Fruit fly (Drosophila melanogaster) whole organism, embryonic: ENCODE results near the gene arx.

ENCODE experiments used
- Aef1 ChIP-seq: fragments of 200-800 bp; sonication (Bioruptor generic); IDR thresholded peaks from 3 replicates; pipeline ENCODE4 v1.3.6; 2022; ENCODE audit warnings: missing biosample characterization, missing genetic modification characterization
- BEAF-32 ChIP-seq: fragments of 200-800 bp; sonication (Bioruptor generic); optimal IDR thresholded peaks from 3 replicates; lab custom pipeline; 2017; ENCODE audit warnings: missing biosample characterization, missing genetic modification characterization, mild to moderate bottlenecking, moderate library complexity, missing genetic modification reagents
- Blimp-1 ChIP-seq: fragments of 200-800 bp; sonication (Bioruptor generic); optimal IDR thresholded peaks from 3 replicates; lab custom pipeline; 2018; ENCODE audit warnings: missing biosample characterization, missing genetic modification characterization, mild to moderate bottlenecking, moderate library complexity, missing genetic modification reagents
- Bteb2 ChIP-seq: fragments of 200-800 bp; sonication (Bioruptor generic); optimal IDR thresholded peaks from 2 replicates; lab custom pipeline; 2016; ENCODE audit warnings: missing biosample characterization, missing genetic modification characterization
- CG10543 ChIP-seq: fragments of 200-800 bp; sonication (Bioruptor generic); optimal IDR thresholded peaks from 3 replicates; lab custom pipeline; 2017; ENCODE audit warnings: missing biosample characterization, mild to moderate bottlenecking, missing genetic modification characterization, moderate library complexity
- CG10959 ChIP-seq: fragments of 200-800 bp; sonication (Bioruptor generic); IDR thresholded peaks from 2 replicates; pipeline ENCODE4 v1.3.6; 2022; ENCODE audit warnings: missing biosample characterization, missing genetic modification characterization
- CG13287 ChIP-seq: fragments of 200-800 bp; sonication (Bioruptor generic); IDR thresholded peaks from 2 replicates; pipeline ENCODE4 v1.3.6; 2022; ENCODE audit warnings: missing biosample characterization, missing genetic modification characterization; ENCODE audit not compliant: partially characterized antibody
- CG14441 ChIP-seq: fragments of 200-800 bp; sonication (Bioruptor generic); IDR thresholded peaks from 2 replicates; pipeline ENCODE4 v1.3.6; 2022; ENCODE audit warnings: missing biosample characterization, missing genetic modification characterization
- CG17328 ChIP-seq: fragments of 200-800 bp; sonication (Bioruptor generic); IDR thresholded peaks from 2 replicates; pipeline ENCODE4 v1.3.6; 2022; ENCODE audit warnings: missing biosample characterization, missing genetic modification characterization
- CG17912 ChIP-seq: fragments of 200-800 bp; sonication (Bioruptor generic); optimal IDR thresholded peaks from 2 replicates; lab custom pipeline; 2018; ENCODE audit warnings: missing biosample characterization, mild to moderate bottlenecking, missing genetic modification characterization
- CG2129 ChIP-seq: fragments of 200-800 bp; sonication (Bioruptor generic); IDR thresholded peaks from 2 replicates; pipeline ENCODE4 v1.3.6; 2022; ENCODE audit warnings: missing biosample characterization, missing genetic modification characterization; ENCODE audit not compliant: partially characterized antibody
- CG2202 ChIP-seq: fragments of 200-800 bp; sonication (Bioruptor generic); optimal IDR thresholded peaks from 2 replicates; lab custom pipeline; 2018; ENCODE audit warnings: missing biosample characterization, mild to moderate bottlenecking, missing genetic modification characterization
- CG30431 ChIP-seq: fragments of 200-800 bp; sonication (Bioruptor generic); optimal IDR thresholded peaks from 2 replicates; lab custom pipeline; 2017; ENCODE audit warnings: missing biosample characterization, missing genetic modification characterization
- CG3726 ChIP-seq: fragments of 200-800 bp; sonication (Bioruptor generic); IDR thresholded peaks from 3 replicates; pipeline ENCODE4, ENCODE4 v1.3.6; 2022; ENCODE audit warnings: missing biosample characterization, missing genetic modification characterization
- CG3847 ChIP-seq: fragments of 200-800 bp; sonication (Bioruptor generic); IDR thresholded peaks from 2 replicates; pipeline ENCODE4 v1.3.6; 2022; ENCODE audit warnings: missing biosample characterization, missing genetic modification characterization
- CG43689 ChIP-seq: fragments of 200-800 bp; sonication (Bioruptor generic); IDR thresholded peaks from 2 replicates; pipeline ENCODE4 v1.3.6; 2022; ENCODE audit warnings: missing biosample characterization, missing genetic modification characterization
- CG4707 ChIP-seq: fragments of 200-800 bp; sonication (Bioruptor generic); optimal IDR thresholded peaks from 2 replicates; lab custom pipeline; 2018; ENCODE audit warnings: missing biosample characterization, mild to moderate bottlenecking, missing genetic modification characterization, moderate library complexity
- CG6254 ChIP-seq: fragments of 200-800 bp; sonication (Bioruptor generic); optimal IDR thresholded peaks from 3 replicates; lab custom pipeline; 2017; ENCODE audit warnings: mild to moderate bottlenecking, missing biosample characterization, missing genetic modification reagents, missing genetic modification characterization
- CG7357 ChIP-seq: fragments of 200-800 bp; sonication (Bioruptor generic); IDR thresholded peaks from 3 replicates; pipeline ENCODE4 v1.3.6; 2022; ENCODE audit warnings: missing biosample characterization, missing genetic modification characterization
- CG7745 ChIP-seq: fragments of 200-800 bp; sonication (Bioruptor generic); optimal IDR thresholded peaks from 2 replicates; lab custom pipeline; 2018; ENCODE audit warnings: missing biosample characterization, mild to moderate bottlenecking, missing genetic modification characterization, moderate library complexity
- CG7928 ChIP-seq: fragments of 200-800 bp; sonication (Bioruptor generic); optimal IDR thresholded peaks from 2 replicates; lab custom pipeline; 2017; ENCODE audit warnings: missing biosample characterization, mild to moderate bottlenecking, missing genetic modification characterization
- CG8765 ChIP-seq: fragments of 200-800 bp; sonication (Bioruptor generic); IDR thresholded peaks from 2 replicates; pipeline ENCODE4 v1.3.6; 2022; ENCODE audit warnings: missing biosample characterization, missing genetic modification characterization
- CG9876 ChIP-seq: fragments of 200-800 bp; sonication (Bioruptor generic); optimal IDR thresholded peaks from 2 replicates; lab custom pipeline; 2016; ENCODE audit warnings: missing biosample characterization, missing genetic modification characterization
- CTCF ChIP-seq: fragments of 200-800 bp; sonication (Bioruptor generic); optimal IDR thresholded peaks from 2 replicates; lab custom pipeline; 2017; ENCODE audit warnings: missing biosample characterization, mild to moderate bottlenecking, missing genetic modification characterization, moderate library complexity
- D19A ChIP-seq: fragments of 200-800 bp; optimal IDR thresholded peaks from 3 replicates; lab custom pipeline; 2019; ENCODE audit warnings: missing biosample characterization, mild to moderate bottlenecking, missing genetic modification characterization, moderate library complexity
- Dfd ChIP-seq, 2 experiments: fragments of >200 bp; optimal IDR thresholded peaks; 2 replicates each; lab custom pipeline; 2017; ENCODE audit warnings: missing biosample characterization in 2 of 2, missing genetic modification characterization in 2 of 2
- ERR ChIP-seq: fragments of 200-800 bp; sonication (Bioruptor generic); optimal IDR thresholded peaks from 2 replicates; lab custom pipeline; 2016; ENCODE audit warnings: missing biosample characterization, missing genetic modification characterization
- GATAe ChIP-seq: fragments of 200-800 bp; sonication (Bioruptor generic); conservative IDR thresholded peaks from 2 replicates; pipeline ENCODE4 v1.3.6; 2022; ENCODE audit warnings: missing biosample characterization, missing genetic modification characterization
- HmgZ ChIP-seq: fragments of 200-800 bp; sonication (Bioruptor generic); optimal IDR thresholded peaks from 2 replicates; lab custom pipeline; 2018; ENCODE audit warnings: missing biosample characterization, mild to moderate bottlenecking, missing genetic modification characterization
- Hr3 ChIP-seq: fragments of 200-800 bp; sonication (Bioruptor generic); optimal IDR thresholded peaks from 3 replicates; lab custom pipeline; 2016; ENCODE audit warnings: missing biosample characterization, missing genetic modification characterization
- NC2β ChIP-seq: fragments of 200-800 bp; sonication (Bioruptor generic); optimal IDR thresholded peaks from 2 replicates; lab custom pipeline; 2016; ENCODE audit warnings: missing biosample characterization, missing genetic modification characterization
- Poxn ChIP-seq: fragments of 200-800 bp; sonication (Bioruptor generic); IDR thresholded peaks from 2 replicates; pipeline ENCODE4 v1.3.6; 2022; ENCODE audit warnings: missing biosample characterization, missing genetic modification characterization
- Ssrp ChIP-seq: fragments of 200-800 bp; sonication (Bioruptor generic); optimal IDR thresholded peaks from 2 replicates; lab custom pipeline; 2018; ENCODE audit warnings: missing biosample characterization, mild to moderate bottlenecking, missing genetic modification characterization, moderate library complexity
- Taf1 ChIP-seq: fragments of 200-800 bp; sonication (Bioruptor generic); IDR thresholded peaks from 2 replicates; pipeline ENCODE4 v1.3.6; 2022; ENCODE audit warnings: missing biosample characterization, missing genetic modification characterization
- ash1 ChIP-seq: fragments of 200-800 bp; sonication (Bioruptor generic); optimal IDR thresholded peaks from 2 replicates; lab custom pipeline; 2018; ENCODE audit warnings: missing biosample characterization, mild to moderate bottlenecking, missing genetic modification characterization
- chinmo ChIP-seq: fragments of 200-800 bp; sonication (Bioruptor generic); IDR thresholded peaks from 4 replicates; pipeline ENCODE4 v1.3.6; 2022; ENCODE audit warnings: missing biosample characterization, missing genetic modification characterization; ENCODE audit not compliant: partially characterized antibody
- dan ChIP-seq: fragments of 200-800 bp; sonication (Bioruptor generic); IDR thresholded peaks from 2 replicates; pipeline ENCODE4 v1.3.6; 2022; ENCODE audit warnings: missing biosample characterization, missing genetic modification characterization
- dysf ChIP-seq: fragments of 200-800 bp; sonication (Bioruptor generic); IDR thresholded peaks from 3 replicates; pipeline ENCODE4 v1.3.6; 2022; ENCODE audit warnings: missing biosample characterization, missing genetic modification characterization
- gem ChIP-seq: fragments of 200-800 bp; sonication (Bioruptor generic); optimal IDR thresholded peaks from 2 replicates; lab custom pipeline; 2019; ENCODE audit warnings: missing biosample characterization, mild to moderate bottlenecking, missing genetic modification characterization, moderate library complexity
- gsb ChIP-seq: fragments of 200-800 bp; sonication (Bioruptor generic); IDR thresholded peaks from 2 replicates; pipeline ENCODE4 v1.3.6; 2022; ENCODE audit warnings: missing biosample characterization, missing genetic modification characterization
- insv ChIP-seq, 2 experiments: fragments of 200-800 bp; sonication (Bioruptor generic); optimal IDR thresholded peaks; 3 replicates each; lab custom pipeline; 2016 to 2018; ENCODE audit warnings: missing biosample characterization in 2 of 2, missing genetic modification characterization in 2 of 2
- inv ChIP-seq: fragments of 200-800 bp; sonication (Bioruptor generic); IDR thresholded peaks from 2 replicates; pipeline ENCODE4 v1.3.6; 2022; ENCODE audit warnings: missing biosample characterization, missing genetic modification characterization; ENCODE audit not compliant: partially characterized antibody
- kni ChIP-seq: fragments of 200-800 bp; sonication (Bioruptor generic); optimal IDR thresholded peaks from 3 replicates; lab custom pipeline; 2017; ENCODE audit warnings: mild to moderate bottlenecking, missing biosample characterization, missing genetic modification reagents, missing genetic modification characterization
- p53 ChIP-seq: fragments of 200-800 bp; sonication (Bioruptor generic); optimal IDR thresholded peaks from 2 replicates; lab custom pipeline; 2016; ENCODE audit warnings: missing biosample characterization, missing genetic modification characterization
- pan ChIP-seq, 4 experiments: fragments of >200 bp in 3 of 4; fragments of 200-800 bp in 1 of 4; sonication (Bioruptor generic) in 1 of 4; optimal IDR thresholded peaks in 3 of 4; IDR thresholded peaks in 1 of 4; 2 replicates each; pipeline versions ENCODE4 v1.3.6 to Lab custom; 2017 to 2022; ENCODE audit warnings: missing biosample characterization in 2 of 4, missing genetic modification characterization in 2 of 4, mixed read lengths in 1 of 4
- sens ChIP-seq: fragments of 200-800 bp; sonication (Bioruptor generic); peaks from one replicate; lab custom pipeline; 2016; ENCODE audit warnings: missing biosample characterization, missing genetic modification characterization
- shn ChIP-seq: fragments of 200-800 bp; sonication (Bioruptor generic); optimal IDR thresholded peaks from 3 replicates; lab custom pipeline; 2016; ENCODE audit warnings: missing biosample characterization, missing genetic modification characterization
- stc ChIP-seq: fragments of 200-800 bp; sonication (Bioruptor generic); IDR thresholded peaks from 2 replicates; pipeline ENCODE4 v1.3.6; 2022; ENCODE audit warnings: missing biosample characterization, missing genetic modification characterization
- twi ChIP-seq: fragments of 200-800 bp; optimal IDR thresholded peaks from 2 replicates; lab custom pipeline; 2019; ENCODE audit warnings: missing biosample characterization, mild to moderate bottlenecking, missing genetic modification characterization, moderate library complexity
- unc-4 ChIP-seq: fragments of 200-800 bp; sonication (Bioruptor generic); IDR thresholded peaks from 2 replicates; pipeline ENCODE4 v1.3.6; 2022; ENCODE audit warnings: missing biosample characterization, missing genetic modification characterization; ENCODE audit not compliant: partially characterized antibody

arx gene

dm6 chr3L:18867521-18867920 is 33.8 kb downstream of the arx start, which contains the start of gene Dysb:
Gene Dysb, plus strand, starts transcription at chr3L:18867771.
- TF ChIP-seq CG43689: peak; percentile 67; the same call in 1 of the 2 replicates
- no peak for TF ChIP-seq CG2129
- TF ChIP-seq NC2β: peak; percentile 2
- TF ChIP-seq CG14441 (GFP tag; lab: Robert Waterston, UW): peak; percentile 90
- TF ChIP-seq GATAe (GFP tag; lab: Robert Waterston, UW): peak; percentile 21; the same call in 1 of the 2 replicates
- peak; percentile 58 for TF ChIP-seq CG2202 (tag; lab: Kevin White, UChicago)
- peak; percentile 88 for TF ChIP-seq Blimp-1
- TF ChIP-seq CG6254 (GFP tag; lab: Kevin White, UChicago): peak; percentile 83
- TF ChIP-seq p53: no peak
- TF ChIP-seq pan (optimal IDR thresholded peaks at IDR 0.05; lab: Kevin White, UChicago): no peak
- TF ChIP-seq pan (GFP tag; optimal IDR thresholded peaks at IDR 0.05 in 1 of 2, IDR thresholded peaks at IDR 0.05 in 1 of 2): peak in 1 of 2 experiments; percentile 93
- peak; percentile 99 for TF ChIP-seq D19A (tag; lab: Kevin White, UChicago)
- peak; percentile 71; the same call in 1 of the 2 replicates for TF ChIP-seq Taf1 (GFP tag; lab: Robert Waterston, UW)
- TF ChIP-seq CG7357: peak; percentile 60; the same call in 1 of the 3 replicates
- peak; percentile 9 for TF ChIP-seq CG7928
- no peak for TF ChIP-seq ash1 (GFP tag; lab: Kevin White, UChicago)
- no peak for TF ChIP-seq chinmo (GFP tag; lab: Robert Waterston, UW)
- peak; percentile 56 for TF ChIP-seq Bteb2 (GFP tag; lab: Kevin White, UChicago)
- no peak for TF ChIP-seq CG9876 (GFP tag; lab: Kevin White, UChicago)
- peak; percentile 78 for TF ChIP-seq Aef1 (GFP tag; lab: Robert Waterston, UW)
- TF ChIP-seq CG3847 (GFP tag; lab: Robert Waterston, UW): peak; percentile 85
- no peak for TF ChIP-seq CG3726
- peak in 1 of 2 experiments; percentile 63 for TF ChIP-seq insv (GFP tag; optimal IDR thresholded peaks at IDR 0.05; lab: Kevin White, UChicago)
- TF ChIP-seq Ssrp (tag; lab: Kevin White, UChicago): peak; percentile 83
- peak; percentile 83 for TF ChIP-seq CG10543
- TF ChIP-seq gsb (GFP tag; lab: Robert Waterston, UW): peak; percentile 75
- peak; percentile 97 for TF ChIP-seq sens (GFP tag; lab: Kevin White, UChicago)
- peak; percentile 22 for TF ChIP-seq CTCF
- no peak for TF ChIP-seq dan (GFP tag; lab: Robert Waterston, UW)
- TF ChIP-seq CG17912 (GFP tag; lab: Kevin White, UChicago): peak; percentile 27
- TF ChIP-seq CG17328 (GFP tag; lab: Robert Waterston, UW): peak; percentile 94
- peak; percentile 76 for TF ChIP-seq CG4707 (GFP tag; lab: Kevin White, UChicago)
- TF ChIP-seq Poxn (GFP tag; lab: Robert Waterston, UW): peak; percentile 48; the same call in 1 of the 2 replicates
- peak; percentile 94 for TF ChIP-seq gem (tag; lab: Kevin White, UChicago)
- TF ChIP-seq dysf (GFP tag; lab: Robert Waterston, UW): peak; percentile 89
- peak; percentile 24 for TF ChIP-seq CG7745
- TF ChIP-seq Dfd (GFP tag; optimal IDR thresholded peaks at IDR 0.05; lab: Kevin White, UChicago): no peak
- peak; percentile 74 for TF ChIP-seq CG8765
- TF ChIP-seq inv (GFP tag; lab: Robert Waterston, UW): no peak
- TF ChIP-seq CG10959: no peak; the same call in 1 of the 2 replicates
- peak; percentile 70 for TF ChIP-seq kni (GFP tag; lab: Kevin White, UChicago)
- peak; percentile 83 for TF ChIP-seq Hr3
- TF ChIP-seq shn (GFP tag; lab: Kevin White, UChicago): peak; percentile 26
- peak; percentile 87 for TF ChIP-seq HmgZ (tag; lab: Kevin White, UChicago)
- peak; percentile 24; the same call in 1 of the 2 replicates for TF ChIP-seq unc-4 (GFP tag; lab: Robert Waterston, UW)
- peak; percentile 59 for TF ChIP-seq CG30431 (GFP tag; lab: Kevin White, UChicago)
- TF ChIP-seq ERR (GFP tag; lab: Kevin White, UChicago): no peak
- TF ChIP-seq CG13287 (GFP tag; lab: Robert Waterston, UW): peak; percentile 63
- no peak for TF ChIP-seq BEAF-32
- peak; percentile 89 for TF ChIP-seq stc (GFP tag; lab: Robert Waterston, UW)
- TF ChIP-seq twi (tag; lab: Kevin White, UChicago): peak; percentile 57
